Fruit fly (Drosophila melanogaster) whole organism, embryonic: ENCODE data around the gene CG14340.

Source experiments
- B-H2 ChIP-seq: fragments of 200-800 bp; sonication (Bioruptor generic); optimal IDR thresholded peaks from 2 replicates; lab custom pipeline; 2018; ENCODE audit warnings: missing biosample characterization, mild to moderate bottlenecking, missing genetic modification characterization
- C15 ChIP-seq: fragments of 200-800 bp; sonication (Bioruptor generic); IDR thresholded peaks from 3 replicates; pipeline ENCODE4 v1.3.6; 2022; ENCODE audit warnings: missing biosample characterization, missing genetic modification characterization
- CG11695 ChIP-seq: fragments of 200-800 bp; sonication (Bioruptor generic); IDR thresholded peaks from 3 replicates; pipeline ENCODE4 v1.3.6; 2022; ENCODE audit warnings: missing biosample characterization, missing genetic modification characterization
- CG13624 ChIP-seq: fragments of 200-800 bp; sonication (Bioruptor generic); optimal IDR thresholded peaks from 2 replicates; lab custom pipeline; 2016; ENCODE audit warnings: missing biosample characterization, missing genetic modification characterization
- CG13775 ChIP-seq: fragments of 200-800 bp; sonication (Bioruptor generic); optimal IDR thresholded peaks from 3 replicates; lab custom pipeline; 2017; ENCODE audit warnings: missing biosample characterization, mild to moderate bottlenecking, missing genetic modification characterization
- CG14441 ChIP-seq: fragments of 200-800 bp; sonication (Bioruptor generic); IDR thresholded peaks from 2 replicates; pipeline ENCODE4 v1.3.6; 2022; ENCODE audit warnings: missing biosample characterization, missing genetic modification characterization
- CG15696 ChIP-seq: fragments of 200-800 bp; sonication (Bioruptor generic); optimal IDR thresholded peaks from 2 replicates; lab custom pipeline; 2019; ENCODE audit warnings: missing biosample characterization, mild to moderate bottlenecking, missing genetic modification characterization, moderate library complexity
- CG17829 ChIP-seq: fragments of 200-800 bp; optimal IDR thresholded peaks from 2 replicates; lab custom pipeline; 2019; ENCODE audit warnings: missing biosample characterization, mild to moderate bottlenecking, missing genetic modification characterization, moderate library complexity
- CG18011 ChIP-seq: fragments of 200-800 bp; sonication (Bioruptor generic); optimal IDR thresholded peaks from 2 replicates; lab custom pipeline; 2017; ENCODE audit warnings: missing biosample characterization, missing genetic modification characterization, mild to moderate bottlenecking, moderate library complexity, missing genotype
- CG6175 ChIP-seq: fragments of 200-800 bp; sonication (Bioruptor generic); IDR thresholded peaks from 3 replicates; pipeline ENCODE4 v1.3.6; 2022; ENCODE audit warnings: missing biosample characterization, missing genetic modification characterization
- CG8290 ChIP-seq, 3 experiments: fragments of 200-800 bp; sonication (Bioruptor generic); optimal IDR thresholded peaks; 2 replicates each; lab custom pipeline; 2016 to 2019; ENCODE audit warnings: missing biosample characterization in 3 of 3, missing genetic modification characterization in 3 of 3, mild to moderate bottlenecking in 2 of 3, moderate library complexity in 1 of 3
- Chrac-16 ChIP-seq: fragments of 200-800 bp; sonication (Bioruptor generic); optimal IDR thresholded peaks from 3 replicates; lab custom pipeline; 2016; ENCODE audit warnings: missing biosample characterization, missing genetic modification characterization
- D19B ChIP-seq: fragments of 200-800 bp; sonication (Bioruptor generic); optimal IDR thresholded peaks from 2 replicates; lab custom pipeline; 2017; ENCODE audit warnings: missing biosample characterization, mild to moderate bottlenecking, missing genetic modification characterization
- Dip3 ChIP-seq: fragments of 200-800 bp; sonication (Bioruptor generic); optimal IDR thresholded peaks from 3 replicates; lab custom pipeline; 2016; ENCODE audit warnings: missing biosample characterization, missing genetic modification characterization
- HHEX ChIP-seq: fragments of 200-800 bp; sonication (Bioruptor generic); optimal IDR thresholded peaks from 3 replicates; lab custom pipeline; 2017; ENCODE audit warnings: missing biosample characterization, mild to moderate bottlenecking, missing genetic modification characterization, missing genetic modification reagents
- HLHmδ ChIP-seq: fragments of 200-800 bp; sonication (Bioruptor generic); optimal IDR thresholded peaks from 2 replicates; lab custom pipeline; 2018; ENCODE audit warnings: missing biosample characterization, mild to moderate bottlenecking, missing genetic modification characterization, moderate library complexity
- Hey ChIP-seq: fragments of 200-800 bp; sonication (Bioruptor generic); optimal IDR thresholded peaks from 3 replicates; lab custom pipeline; 2018; ENCODE audit warnings: missing biosample characterization, mild to moderate bottlenecking, missing genetic modification characterization
- Med ChIP-seq: fragments of 200-800 bp; sonication (Bioruptor generic); peaks from one replicate; lab custom pipeline; 2016; ENCODE audit warnings: missing biosample characterization, missing genetic modification characterization, mild to moderate bottlenecking, inconsistent platforms, moderate library complexity
- Opbp ChIP-seq: fragments of 200-800 bp; sonication (Bioruptor generic); IDR thresholded peaks from 3 replicates; pipeline ENCODE4 v1.3.6; 2022; ENCODE audit warnings: missing biosample characterization, missing genetic modification characterization; ENCODE audit not compliant: partially characterized antibody
- Pdp1 ChIP-seq, 2 experiments: fragments of 200-800 bp; sonication (Bioruptor generic); optimal IDR thresholded peaks; 3 replicates each; lab custom pipeline; 2016; ENCODE audit warnings: missing biosample characterization in 2 of 2, missing genetic modification characterization in 2 of 2, mild to moderate bottlenecking in 1 of 2, moderate library complexity in 1 of 2
- Six4 ChIP-seq: fragments of 200-800 bp; sonication (Bioruptor generic); optimal IDR thresholded peaks from 2 replicates; lab custom pipeline; 2016; ENCODE audit warnings: missing biosample characterization, missing genetic modification characterization
- Ssrp ChIP-seq: fragments of 200-800 bp; sonication (Bioruptor generic); optimal IDR thresholded peaks from 2 replicates; lab custom pipeline; 2018; ENCODE audit warnings: missing biosample characterization, mild to moderate bottlenecking, missing genetic modification characterization, moderate library complexity
- Tbp ChIP-seq: fragments of >200 bp; optimal IDR thresholded peaks from 2 replicates; lab custom pipeline; 2018; ENCODE audit warnings: missing biosample characterization, missing genetic modification characterization
- Trl ChIP-seq, 3 experiments: fragments of >200 bp in 2 of 3; fragments of 200-800 bp in 1 of 3; sonication (Bioruptor generic) in 1 of 3; optimal IDR thresholded peaks; 2 replicates in 1 of 3; 3 replicates in 2 of 3; lab custom pipeline; 2016 to 2017; ENCODE audit warnings: missing biosample characterization in 1 of 3, missing genetic modification characterization in 1 of 3
- Xrp1 ChIP-seq: fragments of 200-800 bp; sonication (Bioruptor generic); IDR thresholded peaks from 2 replicates; pipeline ENCODE4 v1.3.6; 2022; ENCODE audit warnings: missing biosample characterization, missing genetic modification characterization
- abd-A ChIP-seq: fragments of 200-800 bp; sonication (Bioruptor generic); optimal IDR thresholded peaks from 3 replicates; lab custom pipeline; 2019; ENCODE audit warnings: missing biosample characterization, mild to moderate bottlenecking, missing genetic modification characterization, moderate library complexity
- aop ChIP-seq: fragments of 200-800 bp; sonication (Bioruptor generic); IDR thresholded peaks from 2 replicates; pipeline ENCODE4 v1.3.6; 2022; ENCODE audit warnings: missing biosample characterization, missing genetic modification characterization
- az2 ChIP-seq: fragments of 200-800 bp; sonication (Bioruptor generic); optimal IDR thresholded peaks from 3 replicates; lab custom pipeline; 2016; ENCODE audit warnings: missing biosample characterization, missing genetic modification characterization
- cas ChIP-seq: fragments of 200-800 bp; sonication (Bioruptor generic); IDR thresholded peaks from 2 replicates; pipeline ENCODE4 v1.3.6; 2022; ENCODE audit warnings: missing biosample characterization, missing genetic modification characterization
- dysf ChIP-seq: fragments of 200-800 bp; sonication (Bioruptor generic); IDR thresholded peaks from 3 replicates; pipeline ENCODE4 v1.3.6; 2022; ENCODE audit warnings: missing biosample characterization, missing genetic modification characterization
- emc ChIP-seq: fragments of 200-800 bp; sonication (Bioruptor generic); optimal IDR thresholded peaks from 2 replicates; lab custom pipeline; 2016; ENCODE audit warnings: missing biosample characterization, missing genetic modification characterization
- ewg ChIP-seq: fragments of 200-800 bp; sonication (Bioruptor generic); optimal IDR thresholded peaks from 3 replicates; lab custom pipeline; 2017; ENCODE audit warnings: mild to moderate bottlenecking, missing biosample characterization, missing genetic modification reagents, missing genetic modification characterization
- fd96Cb ChIP-seq: fragments of 200-800 bp; sonication (Bioruptor generic); optimal IDR thresholded peaks from 2 replicates; lab custom pipeline; 2018; ENCODE audit warnings: missing biosample characterization, mild to moderate bottlenecking, missing genetic modification characterization, moderate library complexity
- insv ChIP-seq, 2 experiments: fragments of 200-800 bp; sonication (Bioruptor generic); optimal IDR thresholded peaks; 3 replicates each; lab custom pipeline; 2016 to 2018; ENCODE audit warnings: missing biosample characterization in 2 of 2, missing genetic modification characterization in 2 of 2
- nerfin-2 ChIP-seq: fragments of 200-800 bp; sonication (Bioruptor generic); IDR thresholded peaks from 2 replicates; pipeline ENCODE4 v1.3.6; 2022; ENCODE audit warnings: missing biosample characterization, missing genetic modification characterization; ENCODE audit not compliant: partially characterized antibody
- pan ChIP-seq, 4 experiments: fragments of >200 bp in 3 of 4; fragments of 200-800 bp in 1 of 4; sonication (Bioruptor generic) in 1 of 4; optimal IDR thresholded peaks in 3 of 4; IDR thresholded peaks in 1 of 4; 2 replicates each; pipeline versions ENCODE4 v1.3.6 to Lab custom; 2017 to 2022; ENCODE audit warnings: missing biosample characterization in 2 of 4, missing genetic modification characterization in 2 of 4, mixed read lengths in 1 of 4
- pros ChIP-seq: fragments of 200-800 bp; sonication (Bioruptor generic); optimal IDR thresholded peaks from 3 replicates; lab custom pipeline; 2019; ENCODE audit warnings: missing biosample characterization, mild to moderate bottlenecking, missing genetic modification characterization, moderate library complexity
- pum ChIP-seq: fragments of 200-800 bp; sonication (Bioruptor generic); optimal IDR thresholded peaks from 2 replicates; lab custom pipeline; 2016; ENCODE audit warnings: missing biosample characterization, missing genetic modification characterization
- ranshi ChIP-seq: fragments of 200-800 bp; sonication (Bioruptor generic); IDR thresholded peaks from 2 replicates; pipeline ENCODE4 v1.3.6; 2022; ENCODE audit warnings: missing biosample characterization, missing genetic modification characterization
- scrt ChIP-seq: fragments of 200-800 bp; sonication (Bioruptor generic); optimal IDR thresholded peaks from 2 replicates; lab custom pipeline; 2018; ENCODE audit warnings: missing biosample characterization, mild to moderate bottlenecking, missing genetic modification characterization, moderate library complexity
- sob ChIP-seq: fragments of 200-800 bp; sonication (Bioruptor generic); IDR thresholded peaks from 2 replicates; pipeline ENCODE4 v1.3.6; 2022; ENCODE audit warnings: missing biosample characterization, missing genetic modification characterization
- tx ChIP-seq: fragments of 200-800 bp; sonication (Bioruptor generic); optimal IDR thresholded peaks from 2 replicates; lab custom pipeline; 2016; ENCODE audit warnings: missing biosample characterization, missing genetic modification characterization
- unc-4 ChIP-seq: fragments of 200-800 bp; sonication (Bioruptor generic); IDR thresholded peaks from 2 replicates; pipeline ENCODE4 v1.3.6; 2022; ENCODE audit warnings: missing biosample characterization, missing genetic modification characterization; ENCODE audit not compliant: partially characterized antibody
- zen ChIP-seq: fragments of 200-800 bp; sonication (Bioruptor generic); optimal IDR thresholded peaks from 3 replicates; lab custom pipeline; 2018; ENCODE audit warnings: missing biosample characterization, mild to moderate bottlenecking, missing genetic modification characterization, moderate library complexity

CG14340 gene

dm6 chr2L:1135495-1135894 is 22.8 kb downstream of the CG14340 start (continued):
- no peak for TF ChIP-seq Trl (optimal IDR thresholded peaks at IDR 0.05; lab: Kevin White, UChicago)
- TF ChIP-seq Trl (GFP tag; optimal IDR thresholded peaks at IDR 0.05; lab: Kevin White, UChicago): no peak
- no peak for TF ChIP-seq pan (optimal IDR thresholded peaks at IDR 0.05; lab: Kevin White, UChicago)
- no peak for TF ChIP-seq pan (GFP tag; optimal IDR thresholded peaks at IDR 0.05 in 1 of 2, IDR thresholded peaks at IDR 0.05 in 1 of 2)
- peak; percentile 16 for TF ChIP-seq CG13775 (GFP tag; lab: Kevin White, UChicago)
- peak; percentile 8 for TF ChIP-seq az2 (GFP tag; lab: Kevin White, UChicago)
- TF ChIP-seq HHEX (GFP tag; lab: Kevin White, UChicago): peak; percentile 7

- peak; percentile 93 for TF ChIP-seq scrt
- TF ChIP-seq aop (GFP tag; lab: Robert Waterston, UW): no peak
- no peak for TF ChIP-seq D19B (GFP tag; lab: Kevin White, UChicago)
- no peak for TF ChIP-seq CG14441 (GFP tag; lab: Robert Waterston, UW)
- peak; percentile 1 for TF ChIP-seq abd-A
- TF ChIP-seq Med (GFP tag; lab: Kevin White, UChicago): peak; percentile 11
- TF ChIP-seq, all 482 proteins: peak for 3
These were observed 24.3 kb downstream of the CG14340 start for dm6 chr2L:1136993-1137392.

- TF ChIP-seq ewg (peak; percentile 99), Chrac-16 (GFP tag; lab: Kevin White, UChicago) (no peak), Pdp1 (GFP tag; optimal IDR thresholded peaks at IDR 0.05; lab: Kevin White, UChicago) (peak in 1 of 2 experiments; percentile 28), Opbp (peak; percentile 13; the same call in 1 of the 3 replicates), CG14441 (GFP tag; lab: Robert Waterston, UW) (no peak), nerfin-2 (GFP tag; lab: Robert Waterston, UW) (no peak), CG17829 (tag; lab: Kevin White, UChicago) (no peak), Tbp (no peak), Ssrp (no peak), dysf (0 out of 3 replicates have a peak, but pooled peaks have one; percentile 22), Hey (peak; percentile 13), tx (no peak), pros (GFP tag; lab: Kevin White, UChicago) (peak; percentile 79), B-H2 (GFP tag; lab: Kevin White, UChicago) (peak; percentile 14), CG13624 (GFP tag; lab: Kevin White, UChicago) (peak; percentile 23), CG6175 (GFP tag; lab: Robert Waterston, UW) (peak; percentile 88; the same call in 2 of the 3 replicates), scrt (peak; percentile 13), CG15696 (tag; lab: Kevin White, UChicago) (no peak), fd96Cb (tag; lab: Kevin White, UChicago) (no peak), CG11695 (no peak), C15 (GFP tag; lab: Robert Waterston, UW) (0 out of 3 replicates have a peak, but pooled peaks have one; percentile 4), CG8290 (GFP tag; optimal IDR thresholded peaks at IDR 0.05; lab: Kevin White, UChicago) (no peak), CG8290 (tag; optimal IDR thresholded peaks at IDR 0.05; lab: Kevin White, UChicago) (peak in 1 of 2 experiments; percentile 67), ranshi (GFP tag; lab: Robert Waterston, UW) (no peak), unc-4 (no peak), CG18011 (no peak), insv (GFP tag; optimal IDR thresholded peaks at IDR 0.05; lab: Kevin White, UChicago) (no peak), Xrp1 (GFP tag; lab: Robert Waterston, UW) (peak; percentile 15; the same call in 1 of the 2 replicates), zen (tag; lab: Kevin White, UChicago) (no peak), emc (GFP tag; lab: Kevin White, UChicago) (no peak), sob (GFP tag; lab: Robert Waterston, UW) (0 out of 2 replicates have a peak, but pooled peaks have one; percentile 26), pum (GFP tag; lab: Kevin White, UChicago) (no peak), cas (0 out of 2 replicates have a peak, but pooled peaks have one; percentile 9), HLHmδ (peak; percentile 37), Six4 (no peak), Dip3 (peak; percentile 0)
These were observed 30.1 kb downstream of the CG14340 start, which contains the start of gene MFS3 for dm6 chr2L:1142730-1143281. Gene MFS3 (plus strand): TSS chr2L:1143201.
